Fruit fly (Drosophila melanogaster): ENCODE results near the gene CG46439.
A peak's percentile ranks its signal among the peaks of the same experiment; 100 is the strongest.

Gene CG46439

dm6 chr3L:11062441-11062840 is 33.6 kb downstream of the CG46439 start, which contains the start of gene CG32069:
Gene CG32069 (minus strand): TSS chr3L:11062614.
- TF ChIP-seq jim (GFP tag; optimal IDR thresholded peaks at IDR 0.05) (no peak), Hr78 (GFP tag; optimal IDR thresholded peaks at IDR 0.05) (no peak), br (GFP tag; optimal IDR thresholded peaks at IDR 0.05) (no peak), Dif (GFP tag; optimal IDR thresholded peaks at IDR 0.05; ENCODE audit: partially characterized antibody) (no peak), Mio (GFP tag; optimal IDR thresholded peaks at IDR 0.05) (no peak), rgr (GFP tag; optimal IDR thresholded peaks at IDR 0.05) (no peak), pan (optimal IDR thresholded peaks at IDR 0.05) (no peak), h (GFP tag; optimal IDR thresholded peaks at IDR 0.05) (no peak), Hr83 (GFP tag; optimal IDR thresholded peaks at IDR 0.05; ENCODE audit: poor library complexity, severe bottlenecking) (no peak), CG32264 (GFP tag; optimal IDR thresholded peaks at IDR 0.05) (no peak), Sp1 (GFP tag; optimal IDR thresholded peaks at IDR 0.05) (no peak), Myc (optimal IDR thresholded peaks at IDR 0.05) (no peak), psq (GFP tag; optimal IDR thresholded peaks at IDR 0.05) (no peak), dsf (GFP tag; optimal IDR thresholded peaks at IDR 0.05; ENCODE audit: borderline replicate concordance) (no peak), usp (GFP tag; optimal IDR thresholded peaks at IDR 0.05) (no peak), OdsH (GFP tag; optimal IDR thresholded peaks at IDR 0.05) (no peak), sage (GFP tag; optimal IDR thresholded peaks at IDR 0.05) (no peak), CrebA (GFP tag; optimal IDR thresholded peaks at IDR 0.05; ENCODE audit: borderline replicate concordance) (no peak), Jra (GFP tag; optimal IDR thresholded peaks at IDR 0.05) (no peak)

dm6 chr3L:11061200-11061599 is 34.8 kb downstream of the CG46439 start, which contains the start of the genes CG6321 and Blos2:
Gene CG6321 (minus strand): TSS chr3L:11061224.
Gene Blos2 (plus strand): TSS chr3L:11061571.
- peak; percentile 80 for TF ChIP-seq woc (GFP tag; optimal IDR thresholded peaks at IDR 0.05)
- peak; percentile 74 for TF ChIP-seq HLH106 (tag; optimal IDR thresholded peaks at IDR 0.05)
- TF ChIP-seq rgr (GFP tag; optimal IDR thresholded peaks at IDR 0.05), result peak; percentile 78
- peak; percentile 63 for TF ChIP-seq br (GFP tag; optimal IDR thresholded peaks at IDR 0.05)
- TF ChIP-seq fru (GFP tag; optimal IDR thresholded peaks at IDR 0.05), result peak; percentile 77
- peak; percentile 66 for TF ChIP-seq ey (GFP tag; optimal IDR thresholded peaks at IDR 0.05)
- TF ChIP-seq GATAd (GFP tag; optimal IDR thresholded peaks at IDR 0.05), result no peak
- peak; percentile 84 for TF ChIP-seq h (GFP tag; optimal IDR thresholded peaks at IDR 0.05)
- TF ChIP-seq Jra (GFP tag; optimal IDR thresholded peaks at IDR 0.05), result peak; percentile 37
- peak; percentile 72 for TF ChIP-seq OdsH (GFP tag; optimal IDR thresholded peaks at IDR 0.05)
- TF ChIP-seq Myc (optimal IDR thresholded peaks at IDR 0.05), result no peak
- peak; percentile 59 for TF ChIP-seq Hnf4 (GFP tag; optimal IDR thresholded peaks at IDR 0.05)
- no peak for TF ChIP-seq Hr83 (GFP tag; optimal IDR thresholded peaks at IDR 0.05; ENCODE audit: poor library complexity, severe bottlenecking)
- no peak for TF ChIP-seq CrebA (GFP tag; optimal IDR thresholded peaks at IDR 0.05; ENCODE audit: borderline replicate concordance)
- TF ChIP-seq sv (GFP tag; optimal IDR thresholded peaks at IDR 0.05), result peak; percentile 23
- peak; percentile 29 for TF ChIP-seq CG9705 (GFP tag; optimal IDR thresholded peaks at IDR 0.05)
- TF ChIP-seq Rel (GFP tag; optimal IDR thresholded peaks at IDR 0.05), result no peak
- peak; percentile 23 for TF ChIP-seq Rel (tag; optimal IDR thresholded peaks at IDR 0.05)
- TF ChIP-seq sage (GFP tag; optimal IDR thresholded peaks at IDR 0.05), result peak; percentile 31
- TF ChIP-seq CG32264 (GFP tag; optimal IDR thresholded peaks at IDR 0.05), result peak; percentile 18
- peak in 1 of 2 experiments; percentile 82 for TF ChIP-seq foxo (GFP tag; optimal IDR thresholded peaks at IDR 0.05)
- TF ChIP-seq Mio (GFP tag; optimal IDR thresholded peaks at IDR 0.05), result no peak
- peak; percentile 77 for TF ChIP-seq Sp1 (GFP tag; optimal IDR thresholded peaks at IDR 0.05)
- TF ChIP-seq psq (GFP tag; optimal IDR thresholded peaks at IDR 0.05), result peak; percentile 50

- TF ChIP-seq rgr (GFP tag; optimal IDR thresholded peaks at IDR 0.05) (no peak), Mio (GFP tag; optimal IDR thresholded peaks at IDR 0.05) (no peak), h (GFP tag; optimal IDR thresholded peaks at IDR 0.05) (no peak), brk (GFP tag; optimal IDR thresholded peaks at IDR 0.05) (no peak), Dfd (GFP tag; optimal IDR thresholded peaks at IDR 0.05) (no peak), GATAd (GFP tag; optimal IDR thresholded peaks at IDR 0.05) (no peak), ey (GFP tag; optimal IDR thresholded peaks at IDR 0.05) (no peak), sage (GFP tag; optimal IDR thresholded peaks at IDR 0.05) (no peak), N (GFP tag; optimal IDR thresholded peaks at IDR 0.05) (no peak)
These were observed 42.2 kb downstream of the CG46439 start, which contains the start of gene CG7888 for dm6 chr3L:11053843-11054242. Gene CG7888 (plus strand): TSS chr3L:11054035.

- TF ChIP-seq rgr (GFP tag; optimal IDR thresholded peaks at IDR 0.05), result no peak
- TF ChIP-seq fru (GFP tag; optimal IDR thresholded peaks at IDR 0.05), result peak; percentile 4
These were observed 43.2 kb downstream of the CG46439 start for dm6 chr3L:11052760-11053259.
